Fruit fly (Drosophila melanogaster) whole organism, embryonic: ENCODE measurements around the gene bwa.

Experiments
- B-H2 ChIP-seq: fragments of 200-800 bp; sonication (Bioruptor generic); optimal IDR thresholded peaks from 2 replicates; lab custom pipeline; 2018; ENCODE audit warnings: missing biosample characterization, mild to moderate bottlenecking, missing genetic modification characterization
- Bgb ChIP-seq: fragments of 200-800 bp; sonication (Bioruptor generic); IDR thresholded peaks from 2 replicates; pipeline ENCODE4 v1.3.6; 2022; ENCODE audit warnings: missing biosample characterization, missing genetic modification characterization; ENCODE audit not compliant: partially characterized antibody
- Blimp-1 ChIP-seq: fragments of 200-800 bp; sonication (Bioruptor generic); optimal IDR thresholded peaks from 3 replicates; lab custom pipeline; 2018; ENCODE audit warnings: missing biosample characterization, missing genetic modification characterization, mild to moderate bottlenecking, moderate library complexity, missing genetic modification reagents
- CG10147 ChIP-seq: fragments of 200-800 bp; sonication (Bioruptor generic); optimal IDR thresholded peaks from 2 replicates; lab custom pipeline; 2019; ENCODE audit warnings: missing biosample characterization, mild to moderate bottlenecking, missing genetic modification characterization, moderate library complexity
- CG10209 ChIP-seq: fragments of 200-800 bp; sonication (Bioruptor generic); optimal IDR thresholded peaks from 3 replicates; lab custom pipeline; 2017; ENCODE audit warnings: missing biosample characterization, mild to moderate bottlenecking, missing genetic modification characterization, missing genetic modification reagents
- CG10366 ChIP-seq: fragments of 200-800 bp; sonication (Bioruptor generic); IDR thresholded peaks from 2 replicates; pipeline ENCODE4 v1.3.6; 2022; ENCODE audit warnings: missing biosample characterization, missing genetic modification characterization
- CG10654 ChIP-seq: fragments of 200-800 bp; sonication (Bioruptor generic); optimal IDR thresholded peaks from 2 replicates; lab custom pipeline; 2016; ENCODE audit warnings: missing biosample characterization, missing genetic modification characterization
- CG1233 ChIP-seq: fragments of 200-800 bp; sonication (Bioruptor generic); optimal IDR thresholded peaks from 4 replicates; lab custom pipeline; 2018; ENCODE audit warnings: missing biosample characterization, mild to moderate bottlenecking, missing genetic modification characterization
- CG14441 ChIP-seq: fragments of 200-800 bp; sonication (Bioruptor generic); IDR thresholded peaks from 2 replicates; pipeline ENCODE4 v1.3.6; 2022; ENCODE audit warnings: missing biosample characterization, missing genetic modification characterization
- CG14965 ChIP-seq: fragments of 200-800 bp; sonication (Bioruptor generic); optimal IDR thresholded peaks from 2 replicates; lab custom pipeline; 2016; ENCODE audit warnings: missing biosample characterization, missing genetic modification characterization, borderline replicate concordance
- CG15011 ChIP-seq: fragments of 200-800 bp; sonication (Bioruptor generic); optimal IDR thresholded peaks from 3 replicates; lab custom pipeline; 2018; ENCODE audit warnings: missing biosample characterization, mild to moderate bottlenecking, missing genetic modification characterization
- CG15269 ChIP-seq: fragments of 200-800 bp; sonication (Bioruptor generic); optimal IDR thresholded peaks from 2 replicates; lab custom pipeline; 2018; ENCODE audit warnings: missing biosample characterization, mild to moderate bottlenecking, missing genetic modification characterization, moderate library complexity
- CG15514 ChIP-seq: fragments of 200-800 bp; sonication (Bioruptor generic); optimal IDR thresholded peaks from 3 replicates; lab custom pipeline; 2017; ENCODE audit warnings: missing biosample characterization, missing genetic modification characterization, mild to moderate bottlenecking, moderate library complexity, missing genetic modification reagents
- CG1602 ChIP-seq: fragments of 200-800 bp; sonication (Bioruptor generic); optimal IDR thresholded peaks from 3 replicates; lab custom pipeline; 2016; ENCODE audit warnings: missing biosample characterization, missing genetic modification characterization
- CG16813 ChIP-seq: fragments of 200-800 bp; sonication (Bioruptor generic); IDR thresholded peaks from 3 replicates; pipeline ENCODE4 v1.3.6; 2022; ENCODE audit warnings: missing biosample characterization, missing genetic modification characterization; ENCODE audit not compliant: partially characterized antibody
- CG17361 ChIP-seq: fragments of 200-800 bp; sonication (Bioruptor generic); IDR thresholded peaks from 3 replicates; pipeline ENCODE4 v1.3.6; 2022; ENCODE audit warnings: missing biosample characterization, missing genetic modification characterization
- CG17385 ChIP-seq: fragments of 200-800 bp; sonication (Bioruptor generic); optimal IDR thresholded peaks from 3 replicates; lab custom pipeline; 2018; ENCODE audit warnings: missing biosample characterization, mild to moderate bottlenecking, missing genetic modification characterization
- CG3407 ChIP-seq: fragments of 200-800 bp; sonication (Bioruptor generic); optimal IDR thresholded peaks from 2 replicates; lab custom pipeline; 2018; ENCODE audit warnings: missing biosample characterization, mild to moderate bottlenecking, missing genetic modification characterization
- CG8290 ChIP-seq, 3 experiments: fragments of 200-800 bp; sonication (Bioruptor generic); optimal IDR thresholded peaks; 2 replicates each; lab custom pipeline; 2016 to 2019; ENCODE audit warnings: missing biosample characterization in 3 of 3, missing genetic modification characterization in 3 of 3, mild to moderate bottlenecking in 2 of 3, moderate library complexity in 1 of 3
- CG9215 ChIP-seq: fragments of 200-800 bp; sonication (Bioruptor generic); IDR thresholded peaks from 2 replicates; pipeline ENCODE4 v1.3.6; 2022; ENCODE audit warnings: missing biosample characterization, missing genetic modification characterization
- CG9437 ChIP-seq: fragments of 200-800 bp; sonication (Bioruptor generic); optimal IDR thresholded peaks from 2 replicates; lab custom pipeline; 2018; ENCODE audit warnings: missing biosample characterization, mild to moderate bottlenecking, missing genetic modification characterization
- CG9609 ChIP-seq: fragments of 200-800 bp; sonication (Bioruptor generic); optimal IDR thresholded peaks from 3 replicates; lab custom pipeline; 2016; ENCODE audit warnings: missing biosample characterization, missing genetic modification characterization
- CG9727 ChIP-seq: fragments of 200-800 bp; sonication (Bioruptor generic); optimal IDR thresholded peaks from 3 replicates; lab custom pipeline; 2017; ENCODE audit warnings: missing biosample characterization, mild to moderate bottlenecking, missing genetic modification characterization
- Camta ChIP-seq: fragments of 200-800 bp; sonication (Bioruptor generic); optimal IDR thresholded peaks from 2 replicates; lab custom pipeline; 2016; ENCODE audit warnings: missing biosample characterization, missing genetic modification characterization
- D19A ChIP-seq: fragments of 200-800 bp; optimal IDR thresholded peaks from 3 replicates; lab custom pipeline; 2019; ENCODE audit warnings: missing biosample characterization, mild to moderate bottlenecking, missing genetic modification characterization, moderate library complexity
- Dad ChIP-seq: fragments of 200-800 bp; sonication (Bioruptor generic); optimal IDR thresholded peaks from 3 replicates; lab custom pipeline; 2016; ENCODE audit warnings: missing biosample characterization, missing genetic modification characterization
- Dref ChIP-seq: fragments of 200-800 bp; sonication (Bioruptor generic); IDR thresholded peaks from 2 replicates; pipeline ENCODE4 v1.3.6; 2022; ENCODE audit warnings: missing biosample characterization, missing genetic modification characterization
- Drgx ChIP-seq: fragments of 200-800 bp; sonication (Bioruptor generic); IDR thresholded peaks from 2 replicates; pipeline ENCODE4 v1.3.6; 2022; ENCODE audit warnings: missing biosample characterization, missing genetic modification characterization
- ERR ChIP-seq: fragments of 200-800 bp; sonication (Bioruptor generic); optimal IDR thresholded peaks from 2 replicates; lab custom pipeline; 2016; ENCODE audit warnings: missing biosample characterization, missing genetic modification characterization
- Fer2 ChIP-seq: fragments of 200-800 bp; sonication (Bioruptor generic); optimal IDR thresholded peaks from 2 replicates; lab custom pipeline; 2018; ENCODE audit warnings: missing biosample characterization, mild to moderate bottlenecking, missing genetic modification characterization, moderate library complexity
- Lim3 ChIP-seq: fragments of 200-800 bp; sonication (Bioruptor generic); IDR thresholded peaks from 2 replicates; pipeline ENCODE4 v1.3.6; 2022; ENCODE audit warnings: missing biosample characterization, missing genetic modification characterization
- Lpt ChIP-seq: fragments of >200 bp; optimal IDR thresholded peaks from 2 replicates; lab custom pipeline; 2018; ENCODE audit warnings: missing biosample characterization, missing genetic modification characterization
- MESR4 ChIP-seq: fragments of 200-800 bp; sonication (Bioruptor generic); optimal IDR thresholded peaks from 2 replicates; lab custom pipeline; 2018; ENCODE audit warnings: missing biosample characterization, mild to moderate bottlenecking, missing genetic modification characterization, moderate library complexity
- Myb ChIP-seq: fragments of 200-800 bp; sonication (Bioruptor generic); optimal IDR thresholded peaks from 2 replicates; lab custom pipeline; 2016; ENCODE audit warnings: missing biosample characterization, missing genetic modification characterization
- Opbp ChIP-seq: fragments of 200-800 bp; sonication (Bioruptor generic); IDR thresholded peaks from 3 replicates; pipeline ENCODE4 v1.3.6; 2022; ENCODE audit warnings: missing biosample characterization, missing genetic modification characterization; ENCODE audit not compliant: partially characterized antibody
- Tbp ChIP-seq: fragments of >200 bp; optimal IDR thresholded peaks from 2 replicates; lab custom pipeline; 2018; ENCODE audit warnings: missing biosample characterization, missing genetic modification characterization
- al ChIP-seq: fragments of 200-800 bp; sonication (Bioruptor generic); IDR thresholded peaks from 2 replicates; pipeline ENCODE4 v1.3.6; 2022; ENCODE audit warnings: missing biosample characterization, missing genetic modification characterization
- grau ChIP-seq: fragments of 200-800 bp; optimal IDR thresholded peaks from 3 replicates; lab custom pipeline; 2019; ENCODE audit warnings: missing biosample characterization, mild to moderate bottlenecking, missing genetic modification characterization, moderate library complexity
- gsb-n ChIP-seq: fragments of 200-800 bp; sonication (Bioruptor generic); optimal IDR thresholded peaks from 3 replicates; lab custom pipeline; 2018; ENCODE audit warnings: missing biosample characterization, mild to moderate bottlenecking, missing genetic modification characterization
- lab ChIP-seq: fragments of 200-800 bp; sonication (Bioruptor generic); optimal IDR thresholded peaks from 3 replicates; lab custom pipeline; 2017; ENCODE audit warnings: missing biosample characterization, missing genetic modification characterization, mild to moderate bottlenecking, moderate library complexity, missing genetic modification reagents
- lov ChIP-seq, 2 experiments: fragments of 200-800 bp in 1 of 2; fragments of >200 bp in 1 of 2; sonication (Bioruptor generic) in 1 of 2; IDR thresholded peaks in 1 of 2; optimal IDR thresholded peaks in 1 of 2; 2 replicates in 1 of 2; 3 replicates in 1 of 2; pipeline versions ENCODE4 v1.3.6 to Lab custom; 2017 to 2022; ENCODE audit warnings: missing biosample characterization in 1 of 2, missing genetic modification characterization in 1 of 2
- mam ChIP-seq: fragments of 200-800 bp; sonication (Bioruptor generic); optimal IDR thresholded peaks from 3 replicates; lab custom pipeline; 2016; ENCODE audit warnings: missing biosample characterization, missing genetic modification characterization
- nau ChIP-seq: fragments of 200-800 bp; sonication (Bioruptor generic); optimal IDR thresholded peaks from 3 replicates; lab custom pipeline; 2017; ENCODE audit warnings: missing biosample characterization, mild to moderate bottlenecking, missing genetic modification characterization, missing genetic modification reagents
- oc ChIP-seq: fragments of 200-800 bp; sonication (Bioruptor generic); optimal IDR thresholded peaks from 2 replicates; lab custom pipeline; 2018; ENCODE audit warnings: missing biosample characterization, mild to moderate bottlenecking, missing genetic modification characterization, moderate library complexity
- otp ChIP-seq: fragments of 200-800 bp; sonication (Bioruptor generic); IDR thresholded peaks from 3 replicates; pipeline ENCODE4, ENCODE4 v1.3.6; 2022; ENCODE audit warnings: missing biosample characterization, missing genetic modification characterization
- sens-2 ChIP-seq: fragments of 200-800 bp; sonication (Bioruptor generic); IDR thresholded peaks from 2 replicates; pipeline ENCODE4 v1.3.6; 2022; ENCODE audit warnings: missing biosample characterization, missing genetic modification characterization
- sug ChIP-seq: fragments of 200-800 bp; optimal IDR thresholded peaks from 2 replicates; lab custom pipeline; 2019; ENCODE audit warnings: missing biosample characterization, mild to moderate bottlenecking, missing genetic modification characterization, moderate library complexity
- ttk ChIP-seq: fragments of 200-800 bp; sonication (Bioruptor generic); IDR thresholded peaks from 2 replicates; pipeline ENCODE4 v2.1.2; 2022; ENCODE audit warnings: missing biosample characterization, missing genetic modification characterization

Gene bwa

dm6 chr2L:20097105-20097631 lies 31.0 kb downstream of the bwa start, which contains the start of the genes mRpS18B and Kua (continued):
- TF ChIP-seq CG10209 (GFP tag; lab: Kevin White, UChicago) (peak; percentile 12), sug (tag; lab: Kevin White, UChicago) (peak; percentile 67), MESR4 (peak; percentile 40), Camta (GFP tag; lab: Kevin White, UChicago) (peak; percentile 13), Tbp (no peak), CG3407 (peak; percentile 7), lov (optimal IDR thresholded peaks at IDR 0.05; lab: Kevin White, UChicago) (no peak), lov (GFP tag; IDR thresholded peaks at IDR 0.05; lab: Robert Waterston, UW) (no peak), CG15269 (peak; percentile 64), Dref (GFP tag; lab: Robert Waterston, UW) (peak; percentile 76), CG9215 (peak; percentile 44), CG17361 (GFP tag; lab: Robert Waterston, UW) (peak; percentile 77), CG17385 (peak; percentile 38), CG10654 (GFP tag; lab: Kevin White, UChicago) (no peak), sens-2 (GFP tag; lab: Robert Waterston, UW) (0 out of 2 replicates have a peak, but pooled peaks have one; percentile 31), al (GFP tag; lab: Robert Waterston, UW) (peak; percentile 42; the same call in 1 of the 2 replicates), Fer2 (tag; lab: Kevin White, UChicago) (peak; percentile 51), oc (peak; percentile 28), CG14441 (GFP tag; lab: Robert Waterston, UW) (peak; percentile 57; the same call in 1 of the 2 replicates), mam (GFP tag; lab: Kevin White, UChicago) (peak; percentile 26), D19A (tag; lab: Kevin White, UChicago) (peak; percentile 33), Blimp-1 (GFP tag; lab: Kevin White, UChicago) (peak; percentile 54), CG15514 (GFP tag; lab: Kevin White, UChicago) (peak; percentile 63), CG1602 (GFP tag; lab: Kevin White, UChicago) (peak; percentile 25), CG9727 (GFP tag; lab: Kevin White, UChicago) (peak; percentile 18), CG10366 (GFP tag; lab: Robert Waterston, UW) (peak; percentile 31; the same call in 1 of the 2 replicates), CG9437 (peak; percentile 86), CG8290 (GFP tag; optimal IDR thresholded peaks at IDR 0.05; lab: Kevin White, UChicago) (no peak), CG8290 (tag; optimal IDR thresholded peaks at IDR 0.05; lab: Kevin White, UChicago) (peak; percentile 7 to 26), Myb (no peak), CG10147 (peak; percentile 53), nau (GFP tag; lab: Kevin White, UChicago) (no peak), CG14965 (GFP tag; lab: Kevin White, UChicago) (no peak), Dad (GFP tag; lab: Kevin White, UChicago) (no peak), Bgb (GFP tag; lab: Robert Waterston, UW) (peak; percentile 70), gsb-n (tag; lab: Kevin White, UChicago) (peak; percentile 2), CG16813 (GFP tag; lab: Robert Waterston, UW) (peak; percentile 65), grau (tag; lab: Kevin White, UChicago) (peak; percentile 64), ERR (GFP tag; lab: Kevin White, UChicago) (no peak), CG1233 (peak; percentile 14), Lim3 (GFP tag; lab: Robert Waterston, UW) (no peak), Drgx (GFP tag; lab: Robert Waterston, UW) (peak; percentile 55; the same call in 1 of the 2 replicates), CG15011 (GFP tag; lab: Kevin White, UChicago) (no peak), Opbp (GFP tag; lab: Robert Waterston, UW) (peak; percentile 67), lab (GFP tag; lab: Kevin White, UChicago) (peak; percentile 57), CG9609 (GFP tag; lab: Kevin White, UChicago) (no peak), otp (GFP tag; lab: Robert Waterston, UW) (peak; percentile 40; the same call in 1 of the 3 replicates), Lpt (no peak), B-H2 (GFP tag; lab: Kevin White, UChicago) (peak; percentile 68), ttk (GFP tag; lab: Robert Waterston, UW) (0 out of 2 replicates have a peak, but pooled peaks have one; percentile 35)
